Fruit fly (Drosophila melanogaster) whole organism, embryonic: ENCODE data around the gene CG12075.
A peak's percentile ranks its signal among the peaks of the same experiment; 100 is the strongest.

Experiments used
- ATbp ChIP-seq: fragments of 200-800 bp; sonication (Bioruptor generic); optimal IDR thresholded peaks from 2 replicates; lab custom pipeline; 2017; ENCODE audit warnings: missing biosample characterization, mild to moderate bottlenecking, missing genetic modification characterization, missing genetic modification reagents
- Ada2b ChIP-seq: fragments of 200-800 bp; sonication (Bioruptor generic); IDR thresholded peaks from 2 replicates; pipeline ENCODE4 v1.3.6; 2022; ENCODE audit warnings: missing biosample characterization, missing genetic modification characterization
- Asciz ChIP-seq: fragments of 200-800 bp; sonication (Bioruptor generic); optimal IDR thresholded peaks from 2 replicates; lab custom pipeline; 2017; ENCODE audit warnings: missing biosample characterization, mild to moderate bottlenecking, missing genetic modification characterization, missing genetic modification reagents
- CG10209 ChIP-seq: fragments of 200-800 bp; sonication (Bioruptor generic); optimal IDR thresholded peaks from 3 replicates; lab custom pipeline; 2017; ENCODE audit warnings: missing biosample characterization, mild to moderate bottlenecking, missing genetic modification characterization, missing genetic modification reagents
- CG10959 ChIP-seq: fragments of 200-800 bp; sonication (Bioruptor generic); IDR thresholded peaks from 2 replicates; pipeline ENCODE4 v1.3.6; 2022; ENCODE audit warnings: missing biosample characterization, missing genetic modification characterization
- CG12104 ChIP-seq: fragments of 200-800 bp; sonication (Bioruptor generic); optimal IDR thresholded peaks from 3 replicates; lab custom pipeline; 2016; ENCODE audit warnings: missing biosample characterization, missing genetic modification characterization
- CG12744 ChIP-seq: fragments of 200-800 bp; sonication (Bioruptor generic); optimal IDR thresholded peaks from 2 replicates; lab custom pipeline; 2016; ENCODE audit warnings: missing biosample characterization, missing genetic modification characterization
- CG14050 ChIP-seq: fragments of 200-800 bp; sonication (Bioruptor generic); IDR thresholded peaks from 3 replicates; pipeline ENCODE4 v1.3.6; 2022; ENCODE audit warnings: missing biosample characterization, missing genetic modification characterization
- CG14965 ChIP-seq: fragments of 200-800 bp; sonication (Bioruptor generic); optimal IDR thresholded peaks from 2 replicates; lab custom pipeline; 2016; ENCODE audit warnings: missing biosample characterization, missing genetic modification characterization, borderline replicate concordance
- CG16813 ChIP-seq: fragments of 200-800 bp; sonication (Bioruptor generic); IDR thresholded peaks from 3 replicates; pipeline ENCODE4 v1.3.6; 2022; ENCODE audit warnings: missing biosample characterization, missing genetic modification characterization; ENCODE audit not compliant: partially characterized antibody
- CG33557 ChIP-seq: fragments of 200-800 bp; sonication (Bioruptor generic); optimal IDR thresholded peaks from 2 replicates; lab custom pipeline; 2019; ENCODE audit warnings: missing biosample characterization, mild to moderate bottlenecking, missing genetic modification characterization, moderate library complexity
- CG34224 ChIP-seq: fragments of 200-800 bp; sonication (Bioruptor generic); IDR thresholded peaks from 3 replicates; pipeline ENCODE4 v1.3.6; 2022; ENCODE audit warnings: missing biosample characterization, missing genetic modification characterization; ENCODE audit not compliant: partially characterized antibody
- CG4360 ChIP-seq: fragments of 200-800 bp; sonication (Bioruptor generic); IDR thresholded peaks from 2 replicates; pipeline ENCODE4 v1.3.6; 2022; ENCODE audit warnings: missing biosample characterization, missing genetic modification characterization
- CG4404 ChIP-seq: fragments of 200-800 bp; sonication (Bioruptor generic); IDR thresholded peaks from 2 replicates; pipeline ENCODE4 v1.3.6; 2022; ENCODE audit warnings: missing biosample characterization, missing genetic modification characterization
- CG4707 ChIP-seq: fragments of 200-800 bp; sonication (Bioruptor generic); optimal IDR thresholded peaks from 2 replicates; lab custom pipeline; 2018; ENCODE audit warnings: missing biosample characterization, mild to moderate bottlenecking, missing genetic modification characterization, moderate library complexity
- CG6254 ChIP-seq: fragments of 200-800 bp; sonication (Bioruptor generic); optimal IDR thresholded peaks from 3 replicates; lab custom pipeline; 2017; ENCODE audit warnings: mild to moderate bottlenecking, missing biosample characterization, missing genetic modification reagents, missing genetic modification characterization
- CG7271 ChIP-seq: fragments of 200-800 bp; sonication (Bioruptor generic); optimal IDR thresholded peaks from 2 replicates; lab custom pipeline; 2018; ENCODE audit warnings: missing biosample characterization, mild to moderate bottlenecking, missing genetic modification characterization, moderate library complexity
- CG8290 ChIP-seq, 3 experiments: fragments of 200-800 bp; sonication (Bioruptor generic); optimal IDR thresholded peaks; 2 replicates each; lab custom pipeline; 2016 to 2019; ENCODE audit warnings: missing biosample characterization in 3 of 3, missing genetic modification characterization in 3 of 3, mild to moderate bottlenecking in 2 of 3, moderate library complexity in 1 of 3
- CG9609 ChIP-seq: fragments of 200-800 bp; sonication (Bioruptor generic); optimal IDR thresholded peaks from 3 replicates; lab custom pipeline; 2016; ENCODE audit warnings: missing biosample characterization, missing genetic modification characterization
- Dip3 ChIP-seq: fragments of 200-800 bp; sonication (Bioruptor generic); optimal IDR thresholded peaks from 3 replicates; lab custom pipeline; 2016; ENCODE audit warnings: missing biosample characterization, missing genetic modification characterization
- E2f2 ChIP-seq: fragments of 200-800 bp; sonication (Bioruptor generic); IDR thresholded peaks from 2 replicates; pipeline ENCODE4 v1.3.6; 2022; ENCODE audit warnings: missing biosample characterization, missing genetic modification characterization
- Gug ChIP-seq: fragments of 200-800 bp; sonication (Bioruptor generic); IDR thresholded peaks from 4 replicates; pipeline ENCODE4 v1.3.6; 2022; ENCODE audit warnings: missing biosample characterization, missing genetic modification characterization
- Hmx ChIP-seq: fragments of 200-800 bp; sonication (Bioruptor generic); optimal IDR thresholded peaks from 2 replicates; lab custom pipeline; 2016; ENCODE audit warnings: missing biosample characterization, missing genetic modification characterization
- Hr78 ChIP-seq, 2 experiments: fragments of 200-800 bp in 1 of 2; fragments of >200 bp in 1 of 2; sonication (Bioruptor generic) in 1 of 2; optimal IDR thresholded peaks; 2 replicates each; lab custom pipeline; 2017 to 2019; ENCODE audit warnings: missing biosample characterization in 2 of 2, missing genetic modification characterization in 2 of 2, mild to moderate bottlenecking in 1 of 2, moderate library complexity in 1 of 2
- Meics ChIP-seq: fragments of 200-800 bp; sonication (Bioruptor generic); optimal IDR thresholded peaks from 2 replicates; lab custom pipeline; 2017; ENCODE audit warnings: missing biosample characterization, mild to moderate bottlenecking, missing genetic modification characterization
- Myb ChIP-seq: fragments of 200-800 bp; sonication (Bioruptor generic); optimal IDR thresholded peaks from 2 replicates; lab custom pipeline; 2016; ENCODE audit warnings: missing biosample characterization, missing genetic modification characterization
- Oli ChIP-seq: fragments of 200-800 bp; sonication (Bioruptor generic); optimal IDR thresholded peaks from 2 replicates; lab custom pipeline; 2018; ENCODE audit warnings: missing biosample characterization, mild to moderate bottlenecking, missing genetic modification characterization, moderate library complexity
- Vsx1 ChIP-seq: fragments of 200-800 bp; sonication (Bioruptor generic); optimal IDR thresholded peaks from 2 replicates; lab custom pipeline; 2017; ENCODE audit warnings: missing biosample characterization, mild to moderate bottlenecking, missing genetic modification characterization, missing genetic modification reagents
- al ChIP-seq: fragments of 200-800 bp; sonication (Bioruptor generic); IDR thresholded peaks from 2 replicates; pipeline ENCODE4 v1.3.6; 2022; ENCODE audit warnings: missing biosample characterization, missing genetic modification characterization
- bsh ChIP-seq, 2 experiments: fragments of 200-800 bp; sonication (Bioruptor generic); optimal IDR thresholded peaks; 2 replicates each; lab custom pipeline; 2017 to 2018; ENCODE audit warnings: mild to moderate bottlenecking in 2 of 2, missing biosample characterization in 2 of 2, missing genetic modification characterization in 2 of 2, moderate library complexity in 1 of 2
- chn ChIP-seq: fragments of 200-800 bp; sonication (Bioruptor generic); optimal IDR thresholded peaks from 2 replicates; lab custom pipeline; 2016; ENCODE audit warnings: missing biosample characterization, missing genetic modification characterization
- da ChIP-seq: fragments of 200-800 bp; sonication (Bioruptor generic); optimal IDR thresholded peaks from 2 replicates; lab custom pipeline; 2016; ENCODE audit warnings: missing biosample characterization, missing genetic modification characterization
- dan ChIP-seq: fragments of 200-800 bp; sonication (Bioruptor generic); IDR thresholded peaks from 2 replicates; pipeline ENCODE4 v1.3.6; 2022; ENCODE audit warnings: missing biosample characterization, missing genetic modification characterization
- dati ChIP-seq: fragments of 200-800 bp; sonication (Bioruptor generic); IDR thresholded peaks from 2 replicates; pipeline ENCODE4 v1.3.6; 2022; ENCODE audit warnings: missing biosample characterization, missing genetic modification characterization
- esg ChIP-seq: fragments of 200-800 bp; sonication (Bioruptor generic); conservative IDR thresholded peaks from 2 replicates; pipeline ENCODE4 v1.3.6; 2022; ENCODE audit warnings: missing biosample characterization, missing genetic modification characterization
- hkb ChIP-seq, 2 experiments: fragments of 200-800 bp in 1 of 2; fragments of >200 bp in 1 of 2; sonication (Bioruptor generic) in 1 of 2; IDR thresholded peaks in 1 of 2; optimal IDR thresholded peaks in 1 of 2; 2 replicates each; pipeline versions ENCODE4 v1.3.6 to Lab custom; 2017 to 2022; ENCODE audit warnings: missing biosample characterization in 1 of 2, missing genetic modification characterization in 1 of 2
- ind ChIP-seq: fragments of 200-800 bp; sonication (Bioruptor generic); optimal IDR thresholded peaks from 3 replicates; lab custom pipeline; 2016; ENCODE audit warnings: missing biosample characterization, missing genetic modification characterization
- kah ChIP-seq: fragments of 200-800 bp; sonication (Bioruptor generic); optimal IDR thresholded peaks from 2 replicates; lab custom pipeline; 2018; ENCODE audit warnings: missing biosample characterization, mild to moderate bottlenecking, missing genetic modification characterization
- kni ChIP-seq: fragments of 200-800 bp; sonication (Bioruptor generic); optimal IDR thresholded peaks from 3 replicates; lab custom pipeline; 2017; ENCODE audit warnings: mild to moderate bottlenecking, missing biosample characterization, missing genetic modification reagents, missing genetic modification characterization
- sens ChIP-seq: fragments of 200-800 bp; sonication (Bioruptor generic); peaks from one replicate; lab custom pipeline; 2016; ENCODE audit warnings: missing biosample characterization, missing genetic modification characterization
- sna ChIP-seq: fragments of 200-800 bp; sonication (Bioruptor generic); IDR thresholded peaks from 2 replicates; pipeline ENCODE4 v1.3.6; 2022; ENCODE audit warnings: missing biosample characterization, missing genetic modification characterization; ENCODE audit not compliant: partially characterized antibody
- stc ChIP-seq: fragments of 200-800 bp; sonication (Bioruptor generic); IDR thresholded peaks from 2 replicates; pipeline ENCODE4 v1.3.6; 2022; ENCODE audit warnings: missing biosample characterization, missing genetic modification characterization
- stwl ChIP-seq: fragments of 200-800 bp; sonication (Bioruptor generic); optimal IDR thresholded peaks from 3 replicates; lab custom pipeline; 2018; ENCODE audit warnings: missing biosample characterization, mild to moderate bottlenecking, missing genetic modification characterization, moderate library complexity
- tll ChIP-seq, 2 experiments: fragments of 200-800 bp in 1 of 2; fragments of >200 bp in 1 of 2; sonication (Bioruptor generic) in 1 of 2; optimal IDR thresholded peaks; 2 replicates each; lab custom pipeline; 2017 to 2019; ENCODE audit warnings: missing biosample characterization in 2 of 2, missing genetic modification characterization in 2 of 2, mild to moderate bottlenecking in 1 of 2, moderate library complexity in 1 of 2
- vvl ChIP-seq: fragments of 200-800 bp; sonication (Bioruptor generic); IDR thresholded peaks from 2 replicates; pipeline ENCODE4 v1.3.6; 2022; ENCODE audit warnings: missing biosample characterization, missing genetic modification characterization
- wek ChIP-seq: fragments of 200-800 bp; sonication (Bioruptor generic); optimal IDR thresholded peaks from 3 replicates; lab custom pipeline; 2018; ENCODE audit warnings: missing biosample characterization, mild to moderate bottlenecking, missing genetic modification characterization, moderate library complexity
- zfh2 ChIP-seq: fragments of 200-800 bp; sonication (Bioruptor generic); optimal IDR thresholded peaks from 2 replicates; lab custom pipeline; 2016; ENCODE audit warnings: missing biosample characterization, missing genetic modification characterization

The CG12075 gene

dm6 chrX:8896845-8897775 is 59.0 kb downstream of the CG12075 start (continued):
- no peak for TF ChIP-seq CG8290 (GFP tag; optimal IDR thresholded peaks at IDR 0.05; lab: Kevin White, UChicago)
- TF ChIP-seq CG8290 (tag; optimal IDR thresholded peaks at IDR 0.05; lab: Kevin White, UChicago), result no peak
- TF ChIP-seq Ada2b, result no peak
- no peak for TF ChIP-seq Myb (GFP tag; lab: Kevin White, UChicago)
- TF ChIP-seq Hr78 (GFP tag; optimal IDR thresholded peaks at IDR 0.05; lab: Kevin White, UChicago), result no peak
- no peak for TF ChIP-seq CG33557 (GFP tag; lab: Kevin White, UChicago)
- no peak for TF ChIP-seq CG16813 (GFP tag; lab: Robert Waterston, UW)
- no peak for TF ChIP-seq stc (GFP tag; lab: Robert Waterston, UW)
- no peak for TF ChIP-seq CG6254 (GFP tag; lab: Kevin White, UChicago)
- no peak for TF ChIP-seq esg
- no peak for TF ChIP-seq Oli
- TF ChIP-seq E2f2, result no peak
- peak in 1 of 2 experiments; percentile 32 for TF ChIP-seq tll (GFP tag; optimal IDR thresholded peaks at IDR 0.05; lab: Kevin White, UChicago)
- no peak for TF ChIP-seq da (GFP tag; lab: Kevin White, UChicago)
- peak in 1 of 2 experiments; percentile 17 for TF ChIP-seq bsh (GFP tag; optimal IDR thresholded peaks at IDR 0.05; lab: Kevin White, UChicago)
- no peak for TF ChIP-seq Hmx (GFP tag; lab: Kevin White, UChicago)
- TF ChIP-seq al, result 0 out of 2 replicates have a peak, but pooled peaks have one; percentile 21
- TF ChIP-seq Dip3 (GFP tag; lab: Kevin White, UChicago), result no peak
- TF ChIP-seq zfh2 (GFP tag; lab: Kevin White, UChicago), result no peak
- no peak for TF ChIP-seq sna (GFP tag; lab: Robert Waterston, UW)
- TF ChIP-seq CG7271 (tag; lab: Kevin White, UChicago), result no peak
- TF ChIP-seq CG4404, result no peak
- TF ChIP-seq Gug (GFP tag; lab: Robert Waterston, UW), result no peak; the same call in 3 of the 4 replicates
- no peak for TF ChIP-seq CG12744 (GFP tag; lab: Kevin White, UChicago)
- TF ChIP-seq CG4707 (GFP tag; lab: Kevin White, UChicago), result no peak
- TF ChIP-seq hkb (optimal IDR thresholded peaks at IDR 0.05; lab: Kevin White, UChicago), result no peak
- no peak for TF ChIP-seq hkb (GFP tag; IDR thresholded peaks at IDR 0.05; lab: Robert Waterston, UW)
- peak; percentile 46 for TF ChIP-seq kni (GFP tag; lab: Kevin White, UChicago)
- TF ChIP-seq kah (GFP tag; lab: Kevin White, UChicago), result no peak
- no peak for TF ChIP-seq CG34224 (GFP tag; lab: Robert Waterston, UW)
- peak; percentile 9 for TF ChIP-seq ATbp (GFP tag; lab: Kevin White, UChicago)
- no peak for TF ChIP-seq wek
- TF ChIP-seq Asciz (GFP tag; lab: Kevin White, UChicago), result peak; percentile 4
- no peak for TF ChIP-seq stwl (tag; lab: Kevin White, UChicago)
- TF ChIP-seq chn (GFP tag; lab: Kevin White, UChicago), result no peak
- TF ChIP-seq CG12104 (GFP tag; lab: Kevin White, UChicago), result peak; percentile 10
- no peak for TF ChIP-seq CG9609 (GFP tag; lab: Kevin White, UChicago)
- no peak for TF ChIP-seq dan (GFP tag; lab: Robert Waterston, UW)
- no peak for TF ChIP-seq CG4360
- TF ChIP-seq CG10209 (GFP tag; lab: Kevin White, UChicago), result no peak
- TF ChIP-seq Vsx1 (GFP tag; lab: Kevin White, UChicago), result no peak
- TF ChIP-seq dati, result no peak
- peak; percentile 62 for TF ChIP-seq sens
- no peak for TF ChIP-seq ind (GFP tag; lab: Kevin White, UChicago)
- TF ChIP-seq CG14965 (GFP tag; lab: Kevin White, UChicago), result no peak
- no peak for TF ChIP-seq CG10959
- TF ChIP-seq CG14050 (GFP tag; lab: Robert Waterston, UW), result no peak
- no peak for TF ChIP-seq Meics (GFP tag; lab: Kevin White, UChicago)
- TF ChIP-seq vvl, result peak; percentile 76; the same call in 1 of the 2 replicates
